Worm (Caenorhabditis elegans): ENCODE data around the gene F40H3.2.

DNA sequence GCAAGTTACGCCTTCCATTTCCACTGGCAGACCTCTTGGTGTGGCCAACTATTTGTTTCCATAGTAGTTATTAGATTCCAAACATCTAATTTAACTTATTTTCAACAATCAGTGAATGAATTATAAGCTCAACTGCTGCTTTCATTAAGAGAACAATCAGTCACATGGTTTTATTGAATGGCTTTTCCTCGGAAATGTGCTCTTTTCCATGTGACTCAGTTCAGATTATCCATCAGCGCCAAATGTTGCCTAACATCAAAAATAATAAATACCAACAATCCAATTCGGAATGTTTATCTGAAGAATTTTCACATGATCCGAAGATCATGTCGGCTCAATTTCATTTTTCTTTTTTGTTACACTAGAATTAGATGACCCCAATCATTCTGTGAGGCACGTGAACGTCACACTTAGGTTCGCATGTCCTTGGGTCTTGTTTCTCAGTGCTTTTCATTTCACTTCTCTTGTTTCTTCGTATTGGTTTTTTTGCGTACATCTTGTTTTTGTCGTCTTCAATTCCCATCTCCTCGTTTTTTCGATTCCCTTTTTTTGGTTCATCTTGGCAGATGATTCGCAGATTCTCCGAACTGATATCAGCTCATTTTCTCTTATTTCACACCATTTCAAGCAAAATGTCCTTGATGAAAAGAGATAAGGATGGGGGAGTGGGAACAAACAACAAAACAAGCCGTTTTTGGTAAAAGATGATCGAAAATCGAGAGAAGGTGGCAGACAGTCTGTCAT lies 2.9 kb downstream of the F40H3.2 start:
- no peak for TF ChIP-seq pha-4 (tag; optimal IDR thresholded peaks at IDR 0.05)
- no peak for TF ChIP-seq unc-62 (GFP tag; optimal IDR thresholded peaks at IDR 0.05)
- no peak for TF ChIP-seq nhr-12 (tag; optimal IDR thresholded peaks at IDR 0.05)
- no peak for TF ChIP-seq cnd-1 (tag; optimal IDR thresholded peaks at IDR 0.05)
- TF ChIP-seq nhr-237 (tag; optimal IDR thresholded peaks at IDR 0.05): no peak
